Fruit fly (Drosophila melanogaster): ENCODE measurements around the gene CG45012.

CG45012 gene

dm6 chr2L:11813665-11814087, 20.7 kb upstream of the CG45012 start, which contains the start of gene CycY (continued):
- TF ChIP-seq CG10959 (GFP tag; IDR thresholded peaks at IDR 0.05) (no peak), sens-2 (GFP tag; IDR thresholded peaks at IDR 0.05) (no peak), Six4 (GFP tag; optimal IDR thresholded peaks at IDR 0.05) (no peak), CG32772 (GFP tag; IDR thresholded peaks at IDR 0.05) (no peak), sens (GFP tag) (peak; percentile 80), pita (GFP tag; optimal IDR thresholded peaks at IDR 0.05) (no peak), CG13624 (GFP tag; optimal IDR thresholded peaks at IDR 0.05) (no peak), CG1024 (GFP tag; IDR thresholded peaks at IDR 0.05) (no peak), CG3065 (GFP tag; optimal IDR thresholded peaks at IDR 0.05) (no peak), CG18011 (GFP tag; optimal IDR thresholded peaks at IDR 0.05) (no peak), Usf (GFP tag; optimal IDR thresholded peaks at IDR 0.05) (no peak), PHDP (tag; optimal IDR thresholded peaks at IDR 0.05) (no peak), wor (GFP tag; IDR thresholded peaks at IDR 0.05) (no peak), Dip3 (GFP tag; optimal IDR thresholded peaks at IDR 0.05) (no peak), CG11560 (tag; IDR thresholded peaks at IDR 0.05) (no peak), az2 (GFP tag; optimal IDR thresholded peaks at IDR 0.05) (no peak), schlank (tag; optimal IDR thresholded peaks at IDR 0.05) (no peak), CG17359 (tag; optimal IDR thresholded peaks at IDR 0.05) (peak; percentile 2), CG6683 (GFP tag; optimal IDR thresholded peaks at IDR 0.05) (no peak), CG11723 (GFP tag; optimal IDR thresholded peaks at IDR 0.05) (no peak), lbe (GFP tag; optimal IDR thresholded peaks at IDR 0.05) (no peak), CG3995 (GFP tag; optimal IDR thresholded peaks at IDR 0.05) (no peak), CG11085 (GFP tag; IDR thresholded peaks at IDR 0.05) (no peak), CG6765 (GFP tag; optimal IDR thresholded peaks at IDR 0.05) (no peak), CG15601 (tag; optimal IDR thresholded peaks at IDR 0.05) (peak; percentile 35), CG7745 (tag; optimal IDR thresholded peaks at IDR 0.05) (no peak), Stat92E (GFP tag; optimal IDR thresholded peaks at IDR 0.05) (peak in 1 of 3 experiments; percentile 6), CG11456 (GFP tag; IDR thresholded peaks at IDR 0.05) (no peak), cwo (GFP tag; optimal IDR thresholded peaks at IDR 0.05) (no peak), Deaf1 (tag; optimal IDR thresholded peaks at IDR 0.05) (no peak), CG32532 (GFP tag; IDR thresholded peaks at IDR 0.05) (no peak), CG15479 (GFP tag; optimal IDR thresholded peaks at IDR 0.05) (no peak), tna (GFP tag; IDR thresholded peaks at IDR 0.05; ENCODE audit: partially characterized antibody) (no peak), CG1792 (GFP tag; optimal IDR thresholded peaks at IDR 0.05) (no peak), Doc3 (GFP tag; IDR thresholded peaks at IDR 0.05; ENCODE audit: partially characterized antibody) (peak; percentile 70), mirr (GFP tag; optimal IDR thresholded peaks at IDR 0.05) (no peak), tin (GFP tag; optimal IDR thresholded peaks at IDR 0.05) (no peak), Bteb2 (GFP tag; optimal IDR thresholded peaks at IDR 0.05) (no peak), CG10274 (GFP tag; optimal IDR thresholded peaks at IDR 0.05) (no peak), CG18599 (GFP tag; optimal IDR thresholded peaks at IDR 0.05) (no peak), CG2129 (GFP tag; IDR thresholded peaks at IDR 0.05; ENCODE audit: partially characterized antibody) (peak; percentile 67), CG13894 (tag; optimal IDR thresholded peaks at IDR 0.05) (no peak), mld (GFP tag; IDR thresholded peaks at IDR 0.05; ENCODE audit: partially characterized antibody) (no peak), CG3281 (GFP tag; optimal IDR thresholded peaks at IDR 0.05) (no peak), CG6813 (GFP tag; optimal IDR thresholded peaks at IDR 0.05) (no peak), CG1832 (GFP tag; optimal IDR thresholded peaks at IDR 0.05) (no peak), CG8388 (GFP tag; optimal IDR thresholded peaks at IDR 0.05) (no peak), CG2875 (GFP tag; optimal IDR thresholded peaks at IDR 0.05) (no peak), dimm (GFP tag; IDR thresholded peaks at IDR 0.05) (no peak), croc (GFP tag; conservative IDR thresholded peaks at IDR 0.05) (no peak), CG4820 (GFP tag; optimal IDR thresholded peaks at IDR 0.05) (no peak)

All from whole organism, embryonic.